Fruit fly (Drosophila melanogaster) whole organism, wandering third instar larva: ENCODE results near the gene Sfmbt.
A peak's percentile ranks its signal among the peaks of the same experiment; 100 is the strongest.

Experiments
- Vsx2 ChIP-seq: fragments of 200-300, 225-300 bp; sonication (Bioruptor generic); optimal IDR thresholded peaks from 2 replicates; lab custom pipeline; 2018; ENCODE audit warnings: missing biosample characterization, missing genetic modification characterization; ENCODE audit not compliant: partially characterized antibody
- fru ChIP-seq: fragments of 200-800 bp; sonication (Bioruptor generic); optimal IDR thresholded peaks from 3 replicates; lab custom pipeline; 2016; ENCODE audit warnings: missing biosample characterization, mild to moderate bottlenecking, missing genetic modification characterization

Gene Sfmbt

dm6 chr2L:13122526-13122925 lies 54.1 kb downstream of the Sfmbt start:
- TF ChIP-seq fru (GFP tag; lab: Kevin White, UChicago) (no peak), Vsx2 (peak; percentile 55)
